Fruit fly (Drosophila melanogaster) whole organism, embryonic: Measurements from ENCODE around the gene CG1909.
A peak's percentile ranks its signal among the peaks of the same experiment; 100 is the strongest.

Source experiments
- Asciz ChIP-seq: fragments of 200-800 bp; sonication (Bioruptor generic); optimal IDR thresholded peaks from 2 replicates; lab custom pipeline; 2017; ENCODE audit warnings: missing biosample characterization, mild to moderate bottlenecking, missing genetic modification characterization, missing genetic modification reagents
- BEAF-32 ChIP-seq: fragments of 200-800 bp; sonication (Bioruptor generic); optimal IDR thresholded peaks from 3 replicates; lab custom pipeline; 2017; ENCODE audit warnings: missing biosample characterization, missing genetic modification characterization, mild to moderate bottlenecking, moderate library complexity, missing genetic modification reagents
- BtbVII ChIP-seq: fragments of 200-800 bp; sonication (Bioruptor generic); optimal IDR thresholded peaks from 3 replicates; lab custom pipeline; 2017; ENCODE audit warnings: missing biosample characterization, mild to moderate bottlenecking, missing genetic modification characterization
- CG1024 ChIP-seq: fragments of 200-800 bp; sonication (Bioruptor generic); IDR thresholded peaks from 2 replicates; pipeline ENCODE4 v1.3.6; 2022; ENCODE audit warnings: missing biosample characterization, missing genetic modification characterization
- CG10267 ChIP-seq: fragments of 200-800 bp; sonication (Bioruptor generic); optimal IDR thresholded peaks from 2 replicates; lab custom pipeline; 2018; ENCODE audit warnings: missing biosample characterization, mild to moderate bottlenecking, missing genetic modification characterization, moderate library complexity
- CG11723 ChIP-seq: fragments of 200-800 bp; sonication (Bioruptor generic); optimal IDR thresholded peaks from 2 replicates; lab custom pipeline; 2017; ENCODE audit warnings: missing biosample characterization, mild to moderate bottlenecking, missing genetic modification characterization
- CG12391 ChIP-seq: fragments of 200-800 bp; sonication (Bioruptor generic); optimal IDR thresholded peaks from 3 replicates; lab custom pipeline; 2018; ENCODE audit warnings: missing biosample characterization, mild to moderate bottlenecking, missing genetic modification characterization, moderate library complexity
- CG12659 ChIP-seq: fragments of 200-800 bp; sonication (Bioruptor generic); optimal IDR thresholded peaks from 3 replicates; lab custom pipeline; 2017; ENCODE audit warnings: mild to moderate bottlenecking, missing biosample characterization, missing genetic modification reagents, missing genetic modification characterization
- CG13775 ChIP-seq: fragments of 200-800 bp; sonication (Bioruptor generic); optimal IDR thresholded peaks from 3 replicates; lab custom pipeline; 2017; ENCODE audit warnings: missing biosample characterization, mild to moderate bottlenecking, missing genetic modification characterization
- CG15479 ChIP-seq: fragments of 200-800 bp; sonication (Bioruptor generic); optimal IDR thresholded peaks from 3 replicates; lab custom pipeline; 2019; ENCODE audit warnings: missing biosample characterization, mild to moderate bottlenecking, missing genetic modification characterization, moderate library complexity
- CG16815 ChIP-seq: fragments of 200-800 bp; sonication (Bioruptor generic); optimal IDR thresholded peaks from 3 replicates; lab custom pipeline; 2017; ENCODE audit warnings: missing biosample characterization, mild to moderate bottlenecking, missing genetic modification characterization
- CG17802 ChIP-seq: fragments of 200-800 bp; sonication (Bioruptor generic); optimal IDR thresholded peaks from 2 replicates; lab custom pipeline; 2018; ENCODE audit warnings: missing biosample characterization, mild to moderate bottlenecking, missing genetic modification characterization, moderate library complexity
- CG18262 ChIP-seq: fragments of 200-800 bp; optimal IDR thresholded peaks from 3 replicates; lab custom pipeline; 2019; ENCODE audit warnings: missing biosample characterization, mild to moderate bottlenecking, missing genetic modification characterization, moderate library complexity
- CG30020 ChIP-seq: fragments of 200-800 bp; optimal IDR thresholded peaks from 2 replicates; lab custom pipeline; 2019; ENCODE audit warnings: missing biosample characterization, mild to moderate bottlenecking, missing genetic modification characterization, moderate library complexity
- CG3065 ChIP-seq: fragments of 200-800 bp; sonication (Bioruptor generic); optimal IDR thresholded peaks from 2 replicates; lab custom pipeline; 2016; ENCODE audit warnings: missing biosample characterization, missing genetic modification characterization
- CG31388 ChIP-seq: fragments of 200-800 bp; sonication (Bioruptor generic); optimal IDR thresholded peaks from 2 replicates; lab custom pipeline; 2016; ENCODE audit warnings: missing biosample characterization, missing genetic modification characterization
- CG4424 ChIP-seq: fragments of 200-800 bp; sonication (Bioruptor generic); optimal IDR thresholded peaks from 3 replicates; lab custom pipeline; 2016; ENCODE audit warnings: missing biosample characterization, missing genetic modification characterization
- CG4617 ChIP-seq: fragments of 200-800 bp; sonication (Bioruptor generic); optimal IDR thresholded peaks from 3 replicates; lab custom pipeline; 2016; ENCODE audit warnings: missing biosample characterization, missing genetic modification characterization, borderline replicate concordance
- CG9817 ChIP-seq: fragments of 200-800 bp; sonication (Bioruptor generic); optimal IDR thresholded peaks from 2 replicates; lab custom pipeline; 2018; ENCODE audit warnings: missing biosample characterization, mild to moderate bottlenecking, missing genetic modification characterization, moderate library complexity
- Fer1 ChIP-seq: fragments of 200-800 bp; sonication (Bioruptor generic); optimal IDR thresholded peaks from 2 replicates; lab custom pipeline; 2017; ENCODE audit warnings: missing biosample characterization, mild to moderate bottlenecking, missing genetic modification characterization
- H2.0 ChIP-seq: fragments of 200-800 bp; sonication (Bioruptor generic); IDR thresholded peaks from 2 replicates; pipeline ENCODE4 v1.3.6; 2022; ENCODE audit warnings: missing biosample characterization, missing genetic modification characterization
- Kr ChIP-seq: fragments of 200-800 bp; sonication (Bioruptor generic); optimal IDR thresholded peaks from 2 replicates; lab custom pipeline; 2017; ENCODE audit warnings: missing biosample characterization, mild to moderate bottlenecking, missing genetic modification characterization
- Lhr ChIP-seq: fragments of 200-800 bp; sonication (Bioruptor generic); optimal IDR thresholded peaks from 3 replicates; lab custom pipeline; 2017; ENCODE audit warnings: mild to moderate bottlenecking, missing biosample characterization, missing genetic modification reagents, missing genetic modification characterization
- MBD-R2 ChIP-seq: fragments of 200-800 bp; sonication (Bioruptor generic); IDR thresholded peaks from 2 replicates; pipeline ENCODE4 v1.3.6; 2022; ENCODE audit warnings: missing biosample characterization, missing genetic modification characterization
- MESR4 ChIP-seq: fragments of 200-800 bp; sonication (Bioruptor generic); optimal IDR thresholded peaks from 2 replicates; lab custom pipeline; 2018; ENCODE audit warnings: missing biosample characterization, mild to moderate bottlenecking, missing genetic modification characterization, moderate library complexity
- PHDP ChIP-seq: fragments of 200-800 bp; sonication (Bioruptor generic); optimal IDR thresholded peaks from 3 replicates; lab custom pipeline; 2018; ENCODE audit warnings: missing biosample characterization, mild to moderate bottlenecking, missing genetic modification characterization, moderate library complexity
- Pdp1 ChIP-seq, 2 experiments: fragments of 200-800 bp; sonication (Bioruptor generic); optimal IDR thresholded peaks; 3 replicates each; lab custom pipeline; 2016; ENCODE audit warnings: missing biosample characterization in 2 of 2, missing genetic modification characterization in 2 of 2, mild to moderate bottlenecking in 1 of 2, moderate library complexity in 1 of 2
- Sry-δ ChIP-seq: fragments of 200-800 bp; sonication (Bioruptor generic); optimal IDR thresholded peaks from 2 replicates; lab custom pipeline; 2016; ENCODE audit warnings: missing biosample characterization, missing genetic modification characterization
- Usf ChIP-seq: fragments of 200-800 bp; sonication (Bioruptor generic); optimal IDR thresholded peaks from 2 replicates; lab custom pipeline; 2017; ENCODE audit warnings: missing genotype, missing biosample characterization, missing genetic modification characterization
- YL-1 ChIP-seq: fragments of 200-800 bp; sonication (Bioruptor generic); optimal IDR thresholded peaks from 3 replicates; lab custom pipeline; 2017; ENCODE audit warnings: missing biosample characterization, mild to moderate bottlenecking, missing genetic modification characterization
- aop ChIP-seq: fragments of 200-800 bp; sonication (Bioruptor generic); IDR thresholded peaks from 2 replicates; pipeline ENCODE4 v1.3.6; 2022; ENCODE audit warnings: missing biosample characterization, missing genetic modification characterization
- bigmax ChIP-seq: fragments of 200-800 bp; sonication (Bioruptor generic); optimal IDR thresholded peaks from 2 replicates; lab custom pipeline; 2018; ENCODE audit warnings: missing biosample characterization, mild to moderate bottlenecking, missing genetic modification characterization
- btn ChIP-seq: fragments of 200-800 bp; sonication (Bioruptor generic); optimal IDR thresholded peaks from 2 replicates; lab custom pipeline; 2016; ENCODE audit warnings: missing biosample characterization, missing genetic modification characterization
- cg ChIP-seq: fragments of 200-800 bp; sonication (Bioruptor generic); optimal IDR thresholded peaks from 3 replicates; lab custom pipeline; 2019; ENCODE audit warnings: missing biosample characterization, mild to moderate bottlenecking, missing genetic modification characterization, moderate library complexity
- ind ChIP-seq: fragments of 200-800 bp; sonication (Bioruptor generic); optimal IDR thresholded peaks from 3 replicates; lab custom pipeline; 2016; ENCODE audit warnings: missing biosample characterization, missing genetic modification characterization
- pzg ChIP-seq: fragments of 200-800 bp; sonication (Bioruptor generic); optimal IDR thresholded peaks from 3 replicates; lab custom pipeline; 2018; ENCODE audit warnings: missing biosample characterization, mild to moderate bottlenecking, missing genetic modification characterization, moderate library complexity
- sens ChIP-seq: fragments of 200-800 bp; sonication (Bioruptor generic); peaks from one replicate; lab custom pipeline; 2016; ENCODE audit warnings: missing biosample characterization, missing genetic modification characterization
- slbo ChIP-seq: fragments of 200-800 bp; sonication (Bioruptor generic); IDR thresholded peaks from 2 replicates; pipeline ENCODE4 v1.3.6; 2022; ENCODE audit warnings: missing biosample characterization, missing genetic modification characterization
- sna ChIP-seq: fragments of 200-800 bp; sonication (Bioruptor generic); IDR thresholded peaks from 2 replicates; pipeline ENCODE4 v1.3.6; 2022; ENCODE audit warnings: missing biosample characterization, missing genetic modification characterization; ENCODE audit not compliant: partially characterized antibody
- sqz ChIP-seq: fragments of 200-800 bp; sonication (Bioruptor generic); optimal IDR thresholded peaks from 3 replicates; lab custom pipeline; 2018; ENCODE audit warnings: missing biosample characterization, mild to moderate bottlenecking, missing genetic modification characterization
- tap ChIP-seq: fragments of 200-800 bp; optimal IDR thresholded peaks from 3 replicates; lab custom pipeline; 2019; ENCODE audit warnings: missing biosample characterization, mild to moderate bottlenecking, missing genetic modification characterization, moderate library complexity
- trem ChIP-seq: fragments of 200-800 bp; optimal IDR thresholded peaks from 3 replicates; lab custom pipeline; 2019; ENCODE audit warnings: missing biosample characterization, mild to moderate bottlenecking, missing genetic modification characterization, moderate library complexity
- unc-4 ChIP-seq: fragments of 200-800 bp; sonication (Bioruptor generic); IDR thresholded peaks from 2 replicates; pipeline ENCODE4 v1.3.6; 2022; ENCODE audit warnings: missing biosample characterization, missing genetic modification characterization; ENCODE audit not compliant: partially characterized antibody
- vfl ChIP-seq: fragments of 200-800 bp; sonication (Bioruptor generic); optimal IDR thresholded peaks from 2 replicates; lab custom pipeline; 2016; ENCODE audit warnings: missing biosample characterization, missing genetic modification characterization
- zen2 ChIP-seq: fragments of 200-800 bp; sonication (Bioruptor generic); IDR thresholded peaks from 3 replicates; pipeline ENCODE4 v1.3.6; 2022; ENCODE audit warnings: missing biosample characterization, missing genetic modification characterization; ENCODE audit not compliant: partially characterized antibody
- zfh1 ChIP-seq: fragments of 200-800 bp; sonication (Bioruptor generic); IDR thresholded peaks from 3 replicates; pipeline ENCODE4 v1.3.6; 2022; ENCODE audit warnings: missing biosample characterization, missing genetic modification characterization

The CG1909 gene

dm6 chr4:571504-572268 is 11.2 kb upstream of the CG1909 start, which contains the start of the genes ND-49 and Ephrin:
TSS of gene ND-49 (minus strand) at chr4:571554.
TSS of gene Ephrin (plus strand) at chr4:571755.
- peak; percentile 96 for TF ChIP-seq CG17802 (tag; lab: Kevin White, UChicago)
- peak; percentile 30 for TF ChIP-seq Fer1 (GFP tag; lab: Kevin White, UChicago)
- TF ChIP-seq MESR4 (GFP tag; lab: Kevin White, UChicago) = peak; percentile 83
- TF ChIP-seq bigmax = no peak
- TF ChIP-seq BEAF-32 (GFP tag; lab: Kevin White, UChicago) = peak; percentile 58
- peak; percentile 46 for TF ChIP-seq Sry-δ
- TF ChIP-seq YL-1 = peak; percentile 70
- TF ChIP-seq sens (GFP tag; lab: Kevin White, UChicago) = peak; percentile 75
- TF ChIP-seq CG18262 (tag; lab: Kevin White, UChicago) = peak; percentile 3
- no peak for TF ChIP-seq CG31388 (GFP tag; lab: Kevin White, UChicago)
- TF ChIP-seq sqz (GFP tag; lab: Kevin White, UChicago) = peak; percentile 75
- TF ChIP-seq CG1024 (GFP tag; lab: Robert Waterston, UW) = peak; percentile 91; the same call in 1 of the 2 replicates
- no peak for TF ChIP-seq tap (tag; lab: Kevin White, UChicago)
- TF ChIP-seq CG4617 (GFP tag; lab: Kevin White, UChicago) = peak; percentile 67
- peak; percentile 76 for TF ChIP-seq cg
- TF ChIP-seq CG12659 (GFP tag; lab: Kevin White, UChicago) = peak; percentile 55
- no peak for TF ChIP-seq CG4424
- no peak for TF ChIP-seq vfl
- TF ChIP-seq Pdp1 (GFP tag; optimal IDR thresholded peaks at IDR 0.05; lab: Kevin White, UChicago) = peak in 1 of 2 experiments; percentile 95
- peak; percentile 13 for TF ChIP-seq pzg (GFP tag; lab: Kevin White, UChicago)
- peak; percentile 95 for TF ChIP-seq CG30020 (tag; lab: Kevin White, UChicago)
- TF ChIP-seq Asciz (GFP tag; lab: Kevin White, UChicago) = peak; percentile 5
- peak; percentile 6 for TF ChIP-seq CG10267

DNA sequence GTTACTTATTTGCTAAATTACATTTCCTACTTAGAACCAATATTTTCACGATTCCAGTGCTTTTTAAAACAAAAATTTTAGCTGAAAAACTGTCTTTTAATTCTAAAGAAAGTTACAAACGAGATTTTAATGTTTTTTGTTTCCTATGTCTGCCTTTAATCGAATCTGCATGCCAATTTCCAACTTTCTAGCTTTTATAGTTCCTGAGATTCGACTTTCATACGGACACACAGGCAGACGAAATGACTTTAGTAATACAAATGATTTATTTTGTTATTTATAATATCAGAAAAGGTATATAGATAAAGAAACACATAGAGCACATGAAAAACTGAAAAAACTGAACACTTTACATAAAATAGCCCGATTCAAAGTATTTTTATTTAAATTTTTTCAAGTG is 6.5 kb upstream of the CG1909 start:
- TF ChIP-seq CG12391 (tag; lab: Kevin White, UChicago) (no peak), PHDP (tag; lab: Kevin White, UChicago) (no peak), H2.0 (GFP tag; lab: Robert Waterston, UW) (no peak), MBD-R2 (GFP tag; lab: Robert Waterston, UW) (no peak), CG9817 (tag; lab: Kevin White, UChicago) (no peak), Lhr (GFP tag; lab: Kevin White, UChicago) (no peak)

- TF ChIP-seq BtbVII (GFP tag; lab: Kevin White, UChicago) = no peak
- no peak for TF ChIP-seq CG4424
- TF ChIP-seq Kr (GFP tag; lab: Kevin White, UChicago) = no peak
- no peak for TF ChIP-seq btn
- peak; percentile 43 for TF ChIP-seq CG11723
- TF ChIP-seq zfh1 (GFP tag; lab: Robert Waterston, UW) = no peak
- TF ChIP-seq aop (GFP tag; lab: Robert Waterston, UW) = no peak
- no peak for TF ChIP-seq CG13775 (GFP tag; lab: Kevin White, UChicago)
- TF ChIP-seq trem (tag; lab: Kevin White, UChicago) = no peak
- no peak for TF ChIP-seq unc-4 (GFP tag; lab: Robert Waterston, UW)
- no peak for TF ChIP-seq CG18262 (tag; lab: Kevin White, UChicago)
- TF ChIP-seq sna (GFP tag; lab: Robert Waterston, UW) = no peak
- no peak for TF ChIP-seq CG16815 (GFP tag; lab: Kevin White, UChicago)
- no peak for TF ChIP-seq ind (GFP tag; lab: Kevin White, UChicago)
- no peak for TF ChIP-seq zen2 (GFP tag; lab: Robert Waterston, UW)
- no peak for TF ChIP-seq Usf
- no peak for TF ChIP-seq CG3065 (GFP tag; lab: Kevin White, UChicago)
- no peak for TF ChIP-seq slbo (GFP tag; lab: Robert Waterston, UW)
- TF ChIP-seq CG1024 (GFP tag; lab: Robert Waterston, UW) = no peak
- TF ChIP-seq CG15479 (GFP tag; lab: Kevin White, UChicago) = peak; percentile 32
Measured at dm6 chr4:588514-588913, 5.6 kb downstream of the CG1909 start.
